Worm (Caenorhabditis elegans) whole organism, young adult: Measurements from ENCODE around the gene C28D4.7.
"Not testable (repeated sequence)": the region's sequence is repeated elsewhere in the genome, so short reads cannot be mapped to it uniquely, and the experiment has no call there.

ENCODE experiments used
- Y56A3A.18 ChIP-seq: fragments of 200-800 bp; sonication (Bioruptor generic); IDR thresholded peaks from 2 replicates; pipeline ENCODE4 v1.3.6; 2022; ENCODE audit warnings: missing genetic modification reagents, missing genetic modification characterization, missing compliant biosample characterization
- Y67H2A.10 ChIP-seq: fragments of 200-800 bp; sonication (Bioruptor generic); conservative IDR thresholded peaks from 2 replicates; pipeline ENCODE4 v1.3.6; 2022; ENCODE audit warnings: missing genetic modification reagents, missing genetic modification characterization, missing compliant biosample characterization
- ceh-58 ChIP-seq: fragments of 200-800 bp; sonication (Bioruptor generic); IDR thresholded peaks from 2 replicates; pipeline ENCODE4 v1.3.6; 2022; ENCODE audit warnings: missing genetic modification characterization, missing compliant biosample characterization
- him-1 ChIP-seq: sonication (generic microtip); optimal IDR thresholded peaks from 2 replicates; lab custom pipeline; 2016; ENCODE audit warnings: missing genotype, missing genetic modification reagents, missing genetic modification characterization, missing compliant biosample characterization
- sdz-38 ChIP-seq: sonication (generic microtip); optimal IDR thresholded peaks from 2 replicates; lab custom pipeline; 2016; ENCODE audit warnings: missing genotype, missing genetic modification characterization, missing compliant biosample characterization
- unc-130 ChIP-seq: sonication (generic microtip); optimal IDR thresholded peaks from 2 replicates; lab custom pipeline; 2016; ENCODE audit warnings: missing genetic modification reagents, missing genetic modification characterization, missing compliant biosample characterization

DNA sequence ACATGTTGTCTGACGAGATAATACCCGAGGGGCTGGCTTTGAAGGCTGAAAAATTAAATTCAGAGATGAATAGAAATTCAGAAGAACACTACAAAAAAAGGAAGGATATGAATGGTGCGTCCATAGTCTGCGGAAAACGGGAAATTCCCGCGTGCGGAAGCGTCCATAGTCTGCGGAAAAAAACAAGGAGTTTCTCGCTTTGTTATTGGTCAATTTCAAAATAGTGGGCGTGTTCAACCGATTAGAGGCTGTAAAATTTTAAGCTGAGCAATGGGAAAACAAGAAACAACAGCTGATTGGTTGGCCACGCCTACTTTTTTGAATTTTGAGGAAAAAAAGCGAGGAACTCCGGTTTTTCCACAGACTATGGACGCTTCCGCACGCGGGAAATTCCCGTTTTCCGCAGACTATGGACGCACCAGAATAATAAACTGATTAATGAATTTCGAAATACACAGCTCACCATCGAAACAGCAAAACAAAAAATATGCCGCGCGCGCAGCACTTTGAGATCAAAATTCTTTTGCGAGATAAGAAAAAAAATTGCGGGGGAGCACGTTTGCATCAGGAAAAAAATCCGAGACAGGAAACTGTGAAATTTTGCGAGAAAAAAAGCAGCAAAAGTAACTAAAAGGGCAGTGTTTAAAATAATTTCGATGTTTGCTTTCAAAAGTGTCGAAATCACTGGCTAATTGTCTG lies 1.9 kb downstream of the C28D4.7 start, which contains the start of gene gln-6:
- TF ChIP-seq unc-130 (GFP tag; lab: Kevin White, UChicago), result peak; percentile 35
- not testable (repeated sequence) for TF ChIP-seq him-1; ceh-58 (GFP tag; lab: Robert Waterston, UW); Y56A3A.18 (GFP tag; lab: Robert Waterston, UW); Y67H2A.10 (GFP tag; lab: Robert Waterston, UW); sdz-38 (tag; lab: Kevin White, UChicago)
